Fruit fly (Drosophila melanogaster) whole organism, embryonic: ENCODE results near the gene Cpr12A.

Experiments used
- ATbp ChIP-seq: fragments of 200-800 bp; sonication (Bioruptor generic); optimal IDR thresholded peaks from 2 replicates; lab custom pipeline; 2017; ENCODE audit warnings: missing biosample characterization, mild to moderate bottlenecking, missing genetic modification characterization, missing genetic modification reagents
- Abd-B ChIP-seq: fragments of 200-800 bp; sonication (Bioruptor generic); optimal IDR thresholded peaks from 2 replicates; lab custom pipeline; 2018; ENCODE audit warnings: missing biosample characterization, mild to moderate bottlenecking, missing genetic modification characterization, moderate library complexity
- Atf-2 ChIP-seq: fragments of 200-800 bp; sonication (Bioruptor generic); optimal IDR thresholded peaks from 2 replicates; lab custom pipeline; 2016; ENCODE audit warnings: missing biosample characterization, missing genetic modification characterization
- Awh ChIP-seq: fragments of 200-800 bp; sonication (Bioruptor generic); IDR thresholded peaks from 2 replicates; pipeline ENCODE4, ENCODE4 v1.3.6; 2022; ENCODE audit warnings: missing biosample characterization, missing genetic modification characterization
- Blimp-1 ChIP-seq: fragments of 200-800 bp; sonication (Bioruptor generic); optimal IDR thresholded peaks from 3 replicates; lab custom pipeline; 2018; ENCODE audit warnings: missing biosample characterization, missing genetic modification characterization, mild to moderate bottlenecking, moderate library complexity, missing genetic modification reagents
- Bteb2 ChIP-seq: fragments of 200-800 bp; sonication (Bioruptor generic); optimal IDR thresholded peaks from 2 replicates; lab custom pipeline; 2016; ENCODE audit warnings: missing biosample characterization, missing genetic modification characterization
- CG10321 ChIP-seq: fragments of 200-800 bp; sonication (Bioruptor generic); IDR thresholded peaks from 2 replicates; pipeline ENCODE4 v1.3.6; 2022; ENCODE audit warnings: missing biosample characterization, missing genetic modification characterization
- CG10366 ChIP-seq: fragments of 200-800 bp; sonication (Bioruptor generic); IDR thresholded peaks from 2 replicates; pipeline ENCODE4 v1.3.6; 2022; ENCODE audit warnings: missing biosample characterization, missing genetic modification characterization
- CG10565 ChIP-seq: fragments of 200-800 bp; sonication (Bioruptor generic); optimal IDR thresholded peaks from 3 replicates; lab custom pipeline; 2016; ENCODE audit warnings: missing biosample characterization, mild to moderate bottlenecking, missing genetic modification characterization
- CG10959 ChIP-seq: fragments of 200-800 bp; sonication (Bioruptor generic); IDR thresholded peaks from 2 replicates; pipeline ENCODE4 v1.3.6; 2022; ENCODE audit warnings: missing biosample characterization, missing genetic modification characterization
- CG11695 ChIP-seq: fragments of 200-800 bp; sonication (Bioruptor generic); IDR thresholded peaks from 3 replicates; pipeline ENCODE4 v1.3.6; 2022; ENCODE audit warnings: missing biosample characterization, missing genetic modification characterization
- CG12219 ChIP-seq: fragments of 200-800 bp; sonication (Bioruptor generic); optimal IDR thresholded peaks from 3 replicates; lab custom pipeline; 2018; ENCODE audit warnings: missing biosample characterization, mild to moderate bottlenecking, missing genetic modification characterization
- CG13775 ChIP-seq: fragments of 200-800 bp; sonication (Bioruptor generic); optimal IDR thresholded peaks from 3 replicates; lab custom pipeline; 2017; ENCODE audit warnings: missing biosample characterization, mild to moderate bottlenecking, missing genetic modification characterization
- CG13894 ChIP-seq: fragments of 200-800 bp; sonication (Bioruptor generic); optimal IDR thresholded peaks from 3 replicates; lab custom pipeline; 2018; ENCODE audit warnings: missing biosample characterization, mild to moderate bottlenecking, missing genetic modification characterization, moderate library complexity
- CG14965 ChIP-seq: fragments of 200-800 bp; sonication (Bioruptor generic); optimal IDR thresholded peaks from 2 replicates; lab custom pipeline; 2016; ENCODE audit warnings: missing biosample characterization, missing genetic modification characterization, borderline replicate concordance
- CG1529 ChIP-seq: fragments of 200-800 bp; sonication (Bioruptor generic); optimal IDR thresholded peaks from 3 replicates; lab custom pipeline; 2018; ENCODE audit warnings: missing biosample characterization, missing genetic modification characterization
- CG17361 ChIP-seq: fragments of 200-800 bp; sonication (Bioruptor generic); IDR thresholded peaks from 3 replicates; pipeline ENCODE4 v1.3.6; 2022; ENCODE audit warnings: missing biosample characterization, missing genetic modification characterization
- CG30431 ChIP-seq: fragments of 200-800 bp; sonication (Bioruptor generic); optimal IDR thresholded peaks from 2 replicates; lab custom pipeline; 2017; ENCODE audit warnings: missing biosample characterization, missing genetic modification characterization
- CG3065 ChIP-seq: fragments of 200-800 bp; sonication (Bioruptor generic); optimal IDR thresholded peaks from 2 replicates; lab custom pipeline; 2016; ENCODE audit warnings: missing biosample characterization, missing genetic modification characterization
- CG32772 ChIP-seq: fragments of 200-800 bp; sonication (Bioruptor generic); IDR thresholded peaks from 2 replicates; pipeline ENCODE4 v1.3.6; 2022; ENCODE audit warnings: missing biosample characterization, missing genetic modification characterization
- CG6654 ChIP-seq: fragments of 200-800 bp; sonication (Bioruptor generic); optimal IDR thresholded peaks from 2 replicates; lab custom pipeline; 2017; ENCODE audit warnings: missing biosample characterization, mild to moderate bottlenecking, missing genetic modification characterization
- CG8290 ChIP-seq, 3 experiments: fragments of 200-800 bp; sonication (Bioruptor generic); optimal IDR thresholded peaks; 2 replicates each; lab custom pipeline; 2016 to 2019; ENCODE audit warnings: missing biosample characterization in 3 of 3, missing genetic modification characterization in 3 of 3, mild to moderate bottlenecking in 2 of 3, moderate library complexity in 1 of 3
- CG8765 ChIP-seq: fragments of 200-800 bp; sonication (Bioruptor generic); IDR thresholded peaks from 2 replicates; pipeline ENCODE4 v1.3.6; 2022; ENCODE audit warnings: missing biosample characterization, missing genetic modification characterization
- CG9437 ChIP-seq: fragments of 200-800 bp; sonication (Bioruptor generic); optimal IDR thresholded peaks from 2 replicates; lab custom pipeline; 2018; ENCODE audit warnings: missing biosample characterization, mild to moderate bottlenecking, missing genetic modification characterization
- CG9876 ChIP-seq: fragments of 200-800 bp; sonication (Bioruptor generic); optimal IDR thresholded peaks from 2 replicates; lab custom pipeline; 2016; ENCODE audit warnings: missing biosample characterization, missing genetic modification characterization
- CTCF ChIP-seq: fragments of 200-800 bp; sonication (Bioruptor generic); optimal IDR thresholded peaks from 2 replicates; lab custom pipeline; 2017; ENCODE audit warnings: missing biosample characterization, mild to moderate bottlenecking, missing genetic modification characterization, moderate library complexity
- Chrac-16 ChIP-seq: fragments of 200-800 bp; sonication (Bioruptor generic); optimal IDR thresholded peaks from 3 replicates; lab custom pipeline; 2016; ENCODE audit warnings: missing biosample characterization, missing genetic modification characterization
- Ets97D ChIP-seq: fragments of 200-800 bp; sonication (Bioruptor generic); optimal IDR thresholded peaks from 3 replicates; lab custom pipeline; 2016; ENCODE audit warnings: missing biosample characterization, missing genetic modification characterization
- HLH54F ChIP-seq: fragments of 200-800 bp; sonication (Bioruptor generic); optimal IDR thresholded peaks from 3 replicates; lab custom pipeline; 2016; ENCODE audit warnings: missing biosample characterization, missing genetic modification characterization
- NfI ChIP-seq: fragments of 200-800 bp; sonication (Bioruptor generic); optimal IDR thresholded peaks from 3 replicates; lab custom pipeline; 2018; ENCODE audit warnings: missing biosample characterization, mild to moderate bottlenecking, missing genetic modification characterization, moderate library complexity
- Oli ChIP-seq: fragments of 200-800 bp; sonication (Bioruptor generic); optimal IDR thresholded peaks from 2 replicates; lab custom pipeline; 2018; ENCODE audit warnings: missing biosample characterization, mild to moderate bottlenecking, missing genetic modification characterization, moderate library complexity
- Rfx ChIP-seq: fragments of 200-800 bp; sonication (Bioruptor generic); IDR thresholded peaks from 2 replicates; pipeline ENCODE4 v1.3.6; 2022; ENCODE audit warnings: missing biosample characterization, missing genetic modification characterization
- Taf1 ChIP-seq: fragments of 200-800 bp; sonication (Bioruptor generic); IDR thresholded peaks from 2 replicates; pipeline ENCODE4 v1.3.6; 2022; ENCODE audit warnings: missing biosample characterization, missing genetic modification characterization
- ab ChIP-seq: fragments of 200-800 bp; sonication (Bioruptor generic); optimal IDR thresholded peaks from 2 replicates; lab custom pipeline; 2016; ENCODE audit warnings: missing biosample characterization, missing genetic modification characterization
- al ChIP-seq: fragments of 200-800 bp; sonication (Bioruptor generic); IDR thresholded peaks from 2 replicates; pipeline ENCODE4 v1.3.6; 2022; ENCODE audit warnings: missing biosample characterization, missing genetic modification characterization
- bcd ChIP-seq: fragments of 200-800 bp; sonication (Bioruptor generic); optimal IDR thresholded peaks from 2 replicates; lab custom pipeline; 2017; ENCODE audit warnings: missing biosample characterization, mild to moderate bottlenecking, missing genetic modification characterization
- chif ChIP-seq, 2 experiments: fragments of 200-800 bp; sonication (Bioruptor generic); optimal IDR thresholded peaks; 3 replicates each; lab custom pipeline; 2016; ENCODE audit warnings: missing biosample characterization in 2 of 2, missing genetic modification characterization in 2 of 2
- crp ChIP-seq, 2 experiments: fragments of 200-800 bp; sonication (Bioruptor generic); optimal IDR thresholded peaks; 2 replicates in 1 of 2; 3 replicates in 1 of 2; lab custom pipeline; 2017; ENCODE audit warnings: missing biosample characterization in 2 of 2, missing genetic modification characterization in 2 of 2, mild to moderate bottlenecking in 1 of 2, moderate library complexity in 1 of 2
- disco-r ChIP-seq: fragments of 200-800 bp; sonication (Bioruptor generic); optimal IDR thresholded peaks from 2 replicates; lab custom pipeline; 2016; ENCODE audit warnings: missing biosample characterization, missing genetic modification characterization
- en ChIP-seq: fragments of 200-800 bp; sonication (Bioruptor generic); optimal IDR thresholded peaks from 2 replicates; lab custom pipeline; 2016; ENCODE audit warnings: missing biosample characterization, missing genetic modification characterization
- eve ChIP-seq, 2 experiments: fragments of >200 bp; optimal IDR thresholded peaks; 2 replicates each; lab custom pipeline; 2017; ENCODE audit warnings: missing biosample characterization in 2 of 2, missing genetic modification characterization in 2 of 2
- gcm2 ChIP-seq: fragments of 200-800 bp; sonication (Bioruptor generic); optimal IDR thresholded peaks from 2 replicates; lab custom pipeline; 2016; ENCODE audit warnings: missing biosample characterization, missing genetic modification characterization
- gsb-n ChIP-seq: fragments of 200-800 bp; sonication (Bioruptor generic); optimal IDR thresholded peaks from 3 replicates; lab custom pipeline; 2018; ENCODE audit warnings: missing biosample characterization, mild to moderate bottlenecking, missing genetic modification characterization
- inv ChIP-seq: fragments of 200-800 bp; sonication (Bioruptor generic); IDR thresholded peaks from 2 replicates; pipeline ENCODE4 v1.3.6; 2022; ENCODE audit warnings: missing biosample characterization, missing genetic modification characterization; ENCODE audit not compliant: partially characterized antibody
- lmd ChIP-seq: fragments of 200-800 bp; sonication (Bioruptor generic); IDR thresholded peaks from 2 replicates; pipeline ENCODE4 v1.3.6; 2022; ENCODE audit warnings: missing biosample characterization, missing genetic modification characterization
- mld ChIP-seq: fragments of 200-800 bp; sonication (Bioruptor generic); IDR thresholded peaks from 3 replicates; pipeline ENCODE4 v1.3.6; 2022; ENCODE audit warnings: missing biosample characterization, missing genetic modification characterization; ENCODE audit not compliant: partially characterized antibody
- onecut ChIP-seq: fragments of 200-800 bp; sonication (Bioruptor generic); IDR thresholded peaks from 2 replicates; pipeline ENCODE4 v1.3.6; 2022; ENCODE audit warnings: missing biosample characterization, missing genetic modification characterization
- phol ChIP-seq: fragments of 200-800 bp; sonication (Bioruptor generic); optimal IDR thresholded peaks from 3 replicates; lab custom pipeline; 2018; ENCODE audit warnings: missing biosample characterization, mild to moderate bottlenecking, missing genetic modification characterization, moderate library complexity
- seq ChIP-seq: fragments of 200-800 bp; sonication (Bioruptor generic); IDR thresholded peaks from 2 replicates; pipeline ENCODE4 v1.3.6; 2022; ENCODE audit warnings: missing biosample characterization, missing genetic modification characterization
- sisA ChIP-seq: fragments of 200-800 bp; sonication (Bioruptor generic); IDR thresholded peaks from 2 replicates; pipeline ENCODE4 v1.3.6; 2022; ENCODE audit warnings: missing biosample characterization, missing genetic modification characterization
- usp ChIP-seq: fragments of >200 bp; optimal IDR thresholded peaks from 2 replicates; lab custom pipeline; 2017; ENCODE audit warnings: missing biosample characterization, missing genetic modification characterization
- wdn ChIP-seq: fragments of 200-800 bp; sonication (Bioruptor generic); IDR thresholded peaks from 2 replicates; pipeline ENCODE4 v1.3.6; 2022; ENCODE audit warnings: missing biosample characterization, missing genetic modification characterization

Cpr12A gene

DNA sequence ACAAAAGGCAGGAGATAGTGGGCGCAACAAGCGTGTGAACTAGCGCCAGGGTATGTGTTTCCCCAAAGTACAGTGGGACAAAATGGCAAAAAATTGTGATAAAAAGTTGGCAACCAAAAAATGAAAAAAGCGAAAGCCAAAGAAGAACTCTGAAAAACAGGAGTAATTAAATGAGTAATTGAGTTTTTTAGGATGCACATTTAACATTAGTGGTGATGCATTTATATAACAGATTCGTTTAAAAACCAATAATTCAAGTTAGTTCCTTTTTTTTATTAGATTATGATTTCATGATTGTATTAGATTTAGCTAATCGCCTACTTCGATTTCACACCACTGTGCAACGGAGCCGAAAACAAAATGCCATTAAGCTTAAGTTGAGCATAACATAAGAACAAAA is 28.9 kb downstream of the Cpr12A start (continued):
- TF ChIP-seq gcm2 (GFP tag; lab: Kevin White, UChicago) (no peak), HLH54F (GFP tag; lab: Kevin White, UChicago) (peak; percentile 28), Abd-B (GFP tag; lab: Kevin White, UChicago) (peak; percentile 43), NfI (peak; percentile 45), Chrac-16 (peak; percentile 33), CG12219 (GFP tag; lab: Kevin White, UChicago) (peak; percentile 24), CG10565 (GFP tag; lab: Kevin White, UChicago) (no peak), Atf-2 (GFP tag; lab: Kevin White, UChicago) (peak; percentile 54), CG9437 (GFP tag; lab: Kevin White, UChicago) (peak; percentile 45), ab (GFP tag; lab: Kevin White, UChicago) (no peak), CG8290 (GFP tag; optimal IDR thresholded peaks at IDR 0.05; lab: Kevin White, UChicago) (no peak), CG8290 (tag; optimal IDR thresholded peaks at IDR 0.05; lab: Kevin White, UChicago) (no peak), gsb-n (tag; lab: Kevin White, UChicago) (peak; percentile 37), onecut (GFP tag; lab: Robert Waterston, UW) (peak; percentile 20; the same call in 1 of the 2 replicates), Ets97D (GFP tag; lab: Kevin White, UChicago) (no peak), phol (tag; lab: Kevin White, UChicago) (peak; percentile 77), Rfx (peak; percentile 48), CG13894 (tag; lab: Kevin White, UChicago) (peak; percentile 1), seq (GFP tag; lab: Robert Waterston, UW) (peak; percentile 57), sisA (GFP tag; lab: Robert Waterston, UW) (peak; percentile 24; the same call in 1 of the 2 replicates), mld (GFP tag; lab: Robert Waterston, UW) (no peak), CG14965 (GFP tag; lab: Kevin White, UChicago) (no peak), CG13775 (GFP tag; lab: Kevin White, UChicago) (peak; percentile 20), al (GFP tag; lab: Robert Waterston, UW) (peak; percentile 30; the same call in 1 of the 2 replicates), chif (GFP tag; optimal IDR thresholded peaks at IDR 0.05; lab: Kevin White, UChicago) (peak; percentile 48 to 65), CG10366 (peak; percentile 43), CG6654 (peak; percentile 51), CG3065 (GFP tag; lab: Kevin White, UChicago) (no peak), Awh (GFP tag; lab: Robert Waterston, UW) (peak; percentile 11; the same call in 1 of the 2 replicates), CG11695 (GFP tag; lab: Robert Waterston, UW) (peak; percentile 68; the same call in 2 of the 3 replicates), Oli (tag; lab: Kevin White, UChicago) (peak; percentile 77), en (GFP tag; lab: Kevin White, UChicago) (peak; percentile 28), disco-r (no peak), wdn (no peak), CG1529 (GFP tag; lab: Kevin White, UChicago) (peak; percentile 43), CG8765 (no peak), bcd (GFP tag; lab: Kevin White, UChicago) (peak; percentile 50), Taf1 (no peak), CG9876 (GFP tag; lab: Kevin White, UChicago) (peak; percentile 4), CG10321 (GFP tag; lab: Robert Waterston, UW) (no peak), CG10959 (GFP tag; lab: Robert Waterston, UW) (no peak), usp (GFP tag; lab: Kevin White, UChicago) (no peak), CTCF (GFP tag; lab: Kevin White, UChicago) (no peak), CG32772 (GFP tag; lab: Robert Waterston, UW) (no peak), ATbp (GFP tag; lab: Kevin White, UChicago) (peak; percentile 48), CG30431 (GFP tag; lab: Kevin White, UChicago) (peak; percentile 25), Blimp-1 (peak; percentile 73), lmd (peak; percentile 54), inv (GFP tag; lab: Robert Waterston, UW) (no peak), eve (GFP tag; optimal IDR thresholded peaks at IDR 0.05; lab: Kevin White, UChicago) (peak in 1 of 2 experiments; percentile 76), crp (GFP tag; optimal IDR thresholded peaks at IDR 0.05; lab: Kevin White, UChicago) (no peak), CG17361 (GFP tag; lab: Robert Waterston, UW) (peak; percentile 78), Bteb2 (GFP tag; lab: Kevin White, UChicago) (peak; percentile 42)
